Fruit fly (Drosophila melanogaster) whole organism, adult: ENCODE measurements around the gene CG32817.
A peak's percentile ranks its signal among the peaks of the same experiment; 100 is the strongest.

ENCODE experiments used
- CG11617 ChIP-seq: fragments of 200-800 bp; sonication (Bioruptor generic); optimal IDR thresholded peaks from 2 replicates; lab custom pipeline; 2017; ENCODE audit warnings: mild to moderate bottlenecking, missing biosample characterization, missing genetic modification reagents, missing genetic modification characterization
- CG12768 ChIP-seq: fragments of 200-800 bp; sonication (Bioruptor generic); optimal IDR thresholded peaks from 2 replicates; lab custom pipeline; 2017; ENCODE audit warnings: missing biosample characterization, missing genetic modification characterization, mild to moderate bottlenecking, moderate library complexity, missing genetic modification reagents
- CG14711 ChIP-seq: fragments of 200-800 bp; sonication (Bioruptor generic); optimal IDR thresholded peaks from 2 replicates; lab custom pipeline; 2018; ENCODE audit warnings: missing biosample characterization, mild to moderate bottlenecking, missing genetic modification characterization, moderate library complexity
- CG1620 ChIP-seq: fragments of 200-800 bp; sonication (Bioruptor generic); optimal IDR thresholded peaks from 2 replicates; lab custom pipeline; 2016; ENCODE audit warnings: missing biosample characterization, missing genetic modification characterization
- CG33017 ChIP-seq: fragments of 200-800 bp; sonication (Bioruptor generic); optimal IDR thresholded peaks from 2 replicates; lab custom pipeline; 2018; ENCODE audit warnings: missing biosample characterization, mild to moderate bottlenecking, missing genetic modification characterization, moderate library complexity
- CG5204 ChIP-seq: fragments of 200-800 bp; sonication (Bioruptor generic); optimal IDR thresholded peaks from 2 replicates; lab custom pipeline; 2016; ENCODE audit warnings: missing biosample characterization, missing genetic modification characterization
- CG7045 ChIP-seq: fragments of 200-800 bp; sonication (Bioruptor generic); optimal IDR thresholded peaks from 2 replicates; lab custom pipeline; 2017; ENCODE audit warnings: missing biosample characterization, mild to moderate bottlenecking, missing genetic modification characterization
- CG7101 ChIP-seq: fragments of 200-800 bp; sonication (Bioruptor generic); optimal IDR thresholded peaks from 2 replicates; lab custom pipeline; 2018; ENCODE audit warnings: missing biosample characterization, mild to moderate bottlenecking, missing genetic modification characterization, moderate library complexity
- Clk ChIP-seq: fragments of 200-800 bp; sonication (Bioruptor generic); optimal IDR thresholded peaks from 2 replicates; lab custom pipeline; 2017; ENCODE audit warnings: missing biosample characterization, missing genetic modification characterization
- Crg-1 ChIP-seq: fragments of 200-800 bp; sonication (Bioruptor generic); optimal IDR thresholded peaks from 2 replicates; lab custom pipeline; 2016; ENCODE audit warnings: missing biosample characterization, missing genetic modification characterization
- Hr96 ChIP-seq: fragments of 200-800 bp; sonication (Bioruptor generic); optimal IDR thresholded peaks from 2 replicates; lab custom pipeline; 2016; ENCODE audit warnings: missing biosample characterization, missing genetic modification characterization
- Mnt ChIP-seq: fragments of 200-800 bp; sonication (Bioruptor generic); optimal IDR thresholded peaks from 2 replicates; lab custom pipeline; 2016; ENCODE audit warnings: missing biosample characterization, mild to moderate bottlenecking, missing genetic modification characterization
- bab1 ChIP-seq: fragments of 200-800 bp; sonication (Bioruptor generic); optimal IDR thresholded peaks from 3 replicates; lab custom pipeline; 2019; ENCODE audit warnings: missing biosample characterization, mild to moderate bottlenecking, missing genetic modification characterization, moderate library complexity
- cic ChIP-seq: fragments of 200-800 bp; sonication (Bioruptor generic); optimal IDR thresholded peaks from 2 replicates; lab custom pipeline; 2017; ENCODE audit warnings: missing biosample characterization, mild to moderate bottlenecking, missing genetic modification characterization, moderate library complexity
- cnc ChIP-seq, 2 experiments: fragments of >200 bp; optimal IDR thresholded peaks; 2 replicates each; lab custom pipeline; 2017
- kay ChIP-seq: fragments of 200-800 bp; sonication (Bioruptor generic); peaks from one replicate; lab custom pipeline; 2016; ENCODE audit warnings: missing biosample characterization, missing genetic modification characterization, borderline replicate concordance
- ovo ChIP-seq: fragments of 200-800 bp; sonication (Bioruptor generic); optimal IDR thresholded peaks from 2 replicates; lab custom pipeline; 2016; ENCODE audit warnings: missing biosample characterization, missing genetic modification characterization
- pad ChIP-seq: fragments of 200-800 bp; sonication (Bioruptor generic); optimal IDR thresholded peaks from 3 replicates; lab custom pipeline; 2017; ENCODE audit warnings: missing biosample characterization, missing genetic modification characterization, mild to moderate bottlenecking, moderate library complexity, missing genetic modification reagents
- tj ChIP-seq: fragments of 200-800 bp; sonication (Bioruptor generic); optimal IDR thresholded peaks from 3 replicates; lab custom pipeline; 2017; ENCODE audit warnings: missing biosample characterization, mild to moderate bottlenecking, missing genetic modification characterization, moderate library complexity
- toe ChIP-seq: fragments of 200-800 bp; sonication (Bioruptor generic); optimal IDR thresholded peaks from 2 replicates; lab custom pipeline; 2016; ENCODE audit warnings: missing biosample characterization, missing genetic modification characterization

Gene CG32817

DNA sequence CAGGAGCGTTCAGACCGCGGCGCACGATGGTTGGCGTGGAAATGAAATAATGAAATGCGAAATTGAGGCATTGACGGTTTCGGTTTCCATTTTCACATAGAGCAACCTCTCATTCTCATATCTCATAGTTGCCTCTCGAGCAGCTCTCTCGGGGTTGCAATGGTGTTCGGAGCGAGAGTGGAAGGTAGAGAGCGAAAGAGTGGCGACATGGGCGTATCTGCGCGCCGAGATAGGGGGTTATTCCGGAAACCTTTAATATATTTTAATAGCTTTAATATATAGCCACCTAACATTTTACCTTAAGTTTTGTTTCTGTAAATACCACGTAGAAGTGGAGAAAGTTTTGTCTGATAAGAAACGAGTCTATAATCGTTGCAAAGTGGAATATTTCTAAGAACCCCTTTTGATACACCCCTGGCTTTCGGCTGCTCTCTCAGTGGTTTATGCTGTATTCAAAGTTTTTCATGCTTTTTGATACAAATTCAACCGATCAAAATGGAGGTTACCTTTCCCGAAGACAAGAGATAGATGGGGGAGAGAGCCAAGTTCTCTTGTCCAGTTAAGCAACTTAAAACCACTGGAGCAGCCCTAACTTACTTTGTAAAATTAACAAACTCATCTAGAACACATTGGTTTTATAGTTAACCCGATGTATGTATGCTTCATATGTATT is 44.4 kb downstream of the CG32817 start, which contains the start of gene elav:
Gene elav, minus strand, starts transcription at position 48 of the 673 bp plus-strand sequence.
- TF ChIP-seq cnc (optimal IDR thresholded peaks at IDR 0.05; lab: Kevin White, UChicago) (no peak), Clk (GFP tag; lab: Kevin White, UChicago) (peak; percentile 83), pad (GFP tag; lab: Kevin White, UChicago) (peak; percentile 92), CG12768 (GFP tag; lab: Kevin White, UChicago) (peak; percentile 97), CG7045 (GFP tag; lab: Kevin White, UChicago) (peak; percentile 96), CG7101 (tag; lab: Kevin White, UChicago) (peak; percentile 98), cic (GFP tag; lab: Kevin White, UChicago) (peak; percentile 78), toe (GFP tag; lab: Kevin White, UChicago) (peak; percentile 94), CG5204 (GFP tag; lab: Kevin White, UChicago) (peak; percentile 96), CG11617 (peak; percentile 98), tj (GFP tag; lab: Kevin White, UChicago) (peak; percentile 93), ovo (GFP tag; lab: Kevin White, UChicago) (peak; percentile 96), CG14711 (peak; percentile 94), CG33017 (tag; lab: Kevin White, UChicago) (peak; percentile 95), Crg-1 (GFP tag; lab: Kevin White, UChicago) (peak; percentile 97), Mnt (GFP tag; lab: Kevin White, UChicago) (peak; percentile 95), bab1 (peak; percentile 99), CG1620 (peak; percentile 98), Hr96 (GFP tag; lab: Kevin White, UChicago) (peak; percentile 99), kay (peak; percentile 56)

DNA sequence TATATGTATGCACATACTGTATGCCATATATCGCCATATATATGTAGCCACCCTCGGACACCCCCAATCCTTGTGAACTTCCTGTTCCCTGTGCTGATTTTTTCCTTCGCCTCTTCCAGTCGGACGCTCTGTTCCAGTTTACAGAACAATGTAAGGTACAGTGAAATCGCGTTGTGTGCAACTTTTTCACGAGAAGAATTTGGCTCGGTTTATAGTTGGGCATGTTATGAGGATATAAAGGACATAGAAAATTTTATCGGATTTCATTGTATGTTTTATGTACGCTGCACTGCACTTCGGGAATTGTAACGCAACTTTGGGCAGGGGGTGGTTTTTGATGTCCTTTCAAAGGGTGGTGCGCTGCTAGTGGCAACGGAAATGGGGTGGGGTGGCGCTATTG is 45.5 kb downstream of the CG32817 start:
- TF ChIP-seq ovo (GFP tag; lab: Kevin White, UChicago): no peak
- no peak for TF ChIP-seq kay
- TF ChIP-seq Crg-1 (GFP tag; lab: Kevin White, UChicago): no peak
- no peak for TF ChIP-seq CG7045 (GFP tag; lab: Kevin White, UChicago)
- TF ChIP-seq cnc (optimal IDR thresholded peaks at IDR 0.05; lab: Kevin White, UChicago): no peak
- TF ChIP-seq CG7101 (tag; lab: Kevin White, UChicago): no peak
- no peak for TF ChIP-seq CG1620
- no peak for TF ChIP-seq Hr96 (GFP tag; lab: Kevin White, UChicago)
- no peak for TF ChIP-seq Mnt (GFP tag; lab: Kevin White, UChicago)
- no peak for TF ChIP-seq cic (GFP tag; lab: Kevin White, UChicago)
- TF ChIP-seq CG5204 (GFP tag; lab: Kevin White, UChicago): no peak
- no peak for TF ChIP-seq CG14711
- no peak for TF ChIP-seq pad (GFP tag; lab: Kevin White, UChicago)
- TF ChIP-seq toe (GFP tag; lab: Kevin White, UChicago): no peak

dm6 chrX:525610-526009 is 46.7 kb downstream of the CG32817 start:
- no peak for TF ChIP-seq CG7045 (GFP tag; lab: Kevin White, UChicago)
- TF ChIP-seq Clk (GFP tag; lab: Kevin White, UChicago): no peak
- no peak for TF ChIP-seq toe (GFP tag; lab: Kevin White, UChicago)
- no peak for TF ChIP-seq CG12768 (GFP tag; lab: Kevin White, UChicago)
- no peak for TF ChIP-seq Hr96 (GFP tag; lab: Kevin White, UChicago)
- no peak for TF ChIP-seq CG7101 (tag; lab: Kevin White, UChicago)
- no peak for TF ChIP-seq CG33017 (tag; lab: Kevin White, UChicago)
- no peak for TF ChIP-seq CG5204 (GFP tag; lab: Kevin White, UChicago)
- no peak for TF ChIP-seq tj (GFP tag; lab: Kevin White, UChicago)
- no peak for TF ChIP-seq cnc (optimal IDR thresholded peaks at IDR 0.05; lab: Kevin White, UChicago)
- TF ChIP-seq ovo (GFP tag; lab: Kevin White, UChicago): no peak
- TF ChIP-seq Mnt (GFP tag; lab: Kevin White, UChicago): no peak
- TF ChIP-seq CG11617: no peak
- TF ChIP-seq cic (GFP tag; lab: Kevin White, UChicago): no peak
- no peak for TF ChIP-seq CG1620

DNA sequence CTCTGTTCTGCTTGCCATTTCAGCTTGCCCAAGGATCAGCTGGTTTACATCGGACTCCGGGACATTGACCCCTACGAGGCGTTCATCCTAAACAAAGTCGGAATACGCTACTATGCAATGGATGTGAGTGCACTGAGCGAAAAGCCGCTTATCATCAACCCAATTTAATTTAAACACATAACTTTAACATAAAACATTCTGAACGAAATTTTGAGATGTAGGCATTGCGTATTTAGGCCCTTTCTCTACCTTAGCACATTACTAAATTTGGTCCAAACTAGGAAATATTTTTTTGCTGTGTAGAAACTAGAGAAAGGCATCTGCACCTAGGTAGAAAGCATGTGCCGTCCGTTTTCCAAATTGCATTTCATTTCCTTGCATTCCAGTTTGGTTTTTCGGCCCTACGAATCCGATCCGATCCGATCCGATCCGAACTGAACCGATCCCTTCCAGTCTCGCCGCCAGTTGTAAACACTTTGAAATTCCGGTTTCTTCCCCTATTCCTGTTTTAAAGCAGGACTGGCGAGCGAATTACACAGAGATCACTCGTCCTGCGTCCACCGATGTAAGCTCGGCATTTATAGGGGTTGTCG is 47.7 kb downstream of the CG32817 start:
- TF ChIP-seq ovo (GFP tag; lab: Kevin White, UChicago) (no peak), CG12768 (GFP tag; lab: Kevin White, UChicago) (no peak), Crg-1 (GFP tag; lab: Kevin White, UChicago) (no peak), CG14711 (no peak), Mnt (GFP tag; lab: Kevin White, UChicago) (no peak), Clk (GFP tag; lab: Kevin White, UChicago) (no peak), Hr96 (GFP tag; lab: Kevin White, UChicago) (no peak), CG33017 (tag; lab: Kevin White, UChicago) (no peak), cnc (optimal IDR thresholded peaks at IDR 0.05; lab: Kevin White, UChicago) (no peak), kay (no peak), CG1620 (no peak), pad (GFP tag; lab: Kevin White, UChicago) (no peak), CG7045 (GFP tag; lab: Kevin White, UChicago) (no peak), toe (GFP tag; lab: Kevin White, UChicago) (no peak), cic (GFP tag; lab: Kevin White, UChicago) (no peak), bab1 (no peak)
